Worm (Caenorhabditis elegans) whole organism, young adult: Measurements from ENCODE around the gene xpf-1.

ENCODE experiments used
- B0336.3 ChIP-seq: fragments of 200-800 bp; sonication (Bioruptor generic); IDR thresholded peaks from 2 replicates; pipeline ENCODE4 v1.3.6; 2022; ENCODE audit warnings: missing genetic modification characterization, missing compliant biosample characterization
- C17E4.6 ChIP-seq: fragments of 200-800 bp; sonication (Bioruptor generic); IDR thresholded peaks from 2 replicates; pipeline ENCODE4 v1.3.6; 2022; ENCODE audit warnings: missing genetic modification reagents, missing genetic modification characterization, missing compliant biosample characterization
- F10E7.11 ChIP-seq: sonication (generic microtip); optimal IDR thresholded peaks from 2 replicates; lab custom pipeline; 2017; ENCODE audit warnings: mild to moderate bottlenecking, missing genetic modification characterization, moderate library complexity, missing compliant biosample characterization
- F22D6.2 ChIP-seq: sonication (generic microtip); optimal IDR thresholded peaks from 2 replicates; lab custom pipeline; 2016; ENCODE audit warnings: mild to moderate bottlenecking, missing genetic modification characterization, missing compliant biosample characterization
- F33H1.4 ChIP-seq: fragments of 200-800 bp; sonication (Bioruptor generic); IDR thresholded peaks from 2 replicates; pipeline ENCODE4 v1.3.6; 2022; ENCODE audit warnings: missing genetic modification reagents, missing genetic modification characterization, missing compliant biosample characterization
- F52B5.7 ChIP-seq: sonication (generic microtip); optimal IDR thresholded peaks from 2 replicates; lab custom pipeline; 2016; ENCODE audit warnings: mild to moderate bottlenecking, missing genetic modification characterization, missing compliant biosample characterization
- F55B11.4 ChIP-seq: sonication (generic microtip); optimal IDR thresholded peaks from 2 replicates; lab custom pipeline; 2016; ENCODE audit warnings: missing compliant biosample characterization, missing genetic modification characterization, borderline replicate concordance; ENCODE audit not compliant: insufficient read depth
- F57C9.4 ChIP-seq: sonication (generic microtip); optimal IDR thresholded peaks from 2 replicates; lab custom pipeline; 2017; ENCODE audit warnings: mild to moderate bottlenecking, missing genetic modification characterization, missing compliant biosample characterization
- T26A5.8 ChIP-seq: sonication (generic microtip); optimal IDR thresholded peaks from 2 replicates; lab custom pipeline; 2016; ENCODE audit warnings: missing genetic modification characterization, missing compliant biosample characterization
- Y53F4B.3 ChIP-seq: fragments of 200-800 bp; sonication (Bioruptor generic); IDR thresholded peaks from 2 replicates; pipeline ENCODE4 v1.3.6; 2022; ENCODE audit warnings: missing genetic modification reagents, missing genetic modification characterization, missing compliant biosample characterization
- Y79H2A.3 ChIP-seq: fragments of 200-800 bp; sonication (Bioruptor generic); conservative IDR thresholded peaks from 2 replicates; pipeline ENCODE4 v1.3.6; 2022; ENCODE audit warnings: missing genetic modification reagents, missing genetic modification characterization, missing compliant biosample characterization
- athp-1 ChIP-seq: sonication (generic microtip); optimal IDR thresholded peaks from 2 replicates; lab custom pipeline; 2017; ENCODE audit warnings: mild to moderate bottlenecking, missing genetic modification characterization, missing compliant biosample characterization
- bed-1 ChIP-seq: fragments of 200-800 bp; sonication (Bioruptor generic); IDR thresholded peaks from 2 replicates; pipeline ENCODE4 v1.3.6; 2022; ENCODE audit warnings: missing genetic modification reagents, missing genetic modification characterization, missing compliant biosample characterization
- bed-2 ChIP-seq: fragments of 200-800 bp; sonication (Bioruptor generic); IDR thresholded peaks from 2 replicates; pipeline ENCODE4 v1.3.6; 2022; ENCODE audit warnings: missing genetic modification reagents, missing genetic modification characterization, missing compliant biosample characterization
- ceh-100 ChIP-seq: fragments of 200-800 bp; sonication (Bioruptor generic); IDR thresholded peaks from 2 replicates; pipeline ENCODE4 v1.3.6; 2022; ENCODE audit warnings: missing genetic modification reagents, missing genetic modification characterization, missing compliant biosample characterization
- ceh-27 ChIP-seq: fragments of 200-800 bp; sonication (Bioruptor generic); optimal IDR thresholded peaks from 2 replicates; lab custom pipeline; 2018; ENCODE audit warnings: mild to moderate bottlenecking, missing genetic modification characterization, moderate library complexity, missing compliant biosample characterization
- ceh-79 ChIP-seq: sonication (generic microtip); optimal IDR thresholded peaks from 2 replicates; lab custom pipeline; 2017; ENCODE audit warnings: mild to moderate bottlenecking, missing genetic modification characterization, missing compliant biosample characterization
- dox-1 ChIP-seq: fragments of 200-800 bp; sonication (Bioruptor generic); IDR thresholded peaks from 2 replicates; pipeline ENCODE4 v1.3.6; 2022; ENCODE audit warnings: missing genetic modification reagents, missing genetic modification characterization, missing compliant biosample characterization
- dpff-1 ChIP-seq: sonication (generic microtip); optimal IDR thresholded peaks from 2 replicates; lab custom pipeline; 2017; ENCODE audit warnings: mild to moderate bottlenecking, missing genetic modification characterization, missing compliant biosample characterization
- dpl-1 ChIP-seq: fragments of 150-350 bp; optimal IDR thresholded peaks from 2 replicates; lab custom pipeline; 2014; ENCODE audit warnings: missing biosample characterization, missing genetic modification reagents, missing genetic modification characterization
- efl-1 ChIP-seq: fragments of 150-350 bp; optimal IDR thresholded peaks from 2 replicates; lab custom pipeline; 2014; ENCODE audit warnings: missing biosample characterization, missing genetic modification reagents, missing genetic modification characterization
- ekl-4 ChIP-seq: fragments of 200-800 bp; sonication (Bioruptor generic); IDR thresholded peaks from 2 replicates; pipeline ENCODE4 v1.3.6; 2022; ENCODE audit warnings: missing genetic modification reagents, missing genetic modification characterization, missing compliant biosample characterization
- ets-4 ChIP-seq: fragments of 200-800 bp; sonication (Bioruptor generic); optimal IDR thresholded peaks from 2 replicates; lab custom pipeline; 2018; ENCODE audit warnings: mild to moderate bottlenecking, missing genetic modification characterization, missing compliant biosample characterization
- fkh-3 ChIP-seq: sonication (generic microtip); optimal IDR thresholded peaks from 2 replicates; lab custom pipeline; 2016; ENCODE audit warnings: mild to moderate bottlenecking, missing genetic modification characterization, missing compliant biosample characterization
- lag-1 ChIP-seq: fragments of 200-800 bp; sonication (Bioruptor generic); IDR thresholded peaks from 2 replicates; pipeline ENCODE4 v1.3.6; 2022; ENCODE audit warnings: missing genetic modification reagents, missing genetic modification characterization, missing compliant biosample characterization
- let-526 ChIP-seq: fragments of 200-800 bp; sonication (Bioruptor generic); IDR thresholded peaks from 2 replicates; pipeline ENCODE4 v1.3.6; 2022; ENCODE audit warnings: missing genetic modification reagents, missing genetic modification characterization, missing compliant biosample characterization
- lin-26 ChIP-seq: fragments of 200-800 bp; sonication (Bioruptor generic); IDR thresholded peaks from 2 replicates; pipeline ENCODE4 v1.3.6; 2022; ENCODE audit warnings: missing genetic modification reagents, missing genetic modification characterization, missing compliant biosample characterization
- lsy-27 ChIP-seq: sonication (generic microtip); optimal IDR thresholded peaks from 2 replicates; lab custom pipeline; 2017; ENCODE audit warnings: missing genetic modification characterization, mild to moderate bottlenecking, missing compliant biosample characterization, antibody characterized with exemption, missing genotype, borderline replicate concordance; ENCODE audit not compliant: insufficient read depth
- madf-10 ChIP-seq: sonication (generic microtip); optimal IDR thresholded peaks from 2 replicates; lab custom pipeline; 2016; ENCODE audit warnings: mild to moderate bottlenecking, missing genetic modification characterization, missing compliant biosample characterization
- madf-8 ChIP-seq: fragments of 200-800 bp; sonication (Bioruptor generic); conservative IDR thresholded peaks from 2 replicates; pipeline ENCODE4 v1.3.6; 2022; ENCODE audit warnings: missing genetic modification reagents, missing genetic modification characterization, missing compliant biosample characterization
- mcd-1 ChIP-seq: fragments of 200-800 bp; sonication (Bioruptor generic); IDR thresholded peaks from 2 replicates; pipeline ENCODE4 v1.3.6; 2022; ENCODE audit warnings: missing genetic modification reagents, missing genetic modification characterization, missing compliant biosample characterization
- mel-28 ChIP-seq: sonication (generic microtip); optimal IDR thresholded peaks from 2 replicates; lab custom pipeline; 2016; ENCODE audit warnings: borderline replicate concordance, mild to moderate bottlenecking, missing genetic modification characterization, missing compliant biosample characterization
- nfyb-1 ChIP-seq: fragments of 200-800 bp; sonication (Bioruptor generic); IDR thresholded peaks from 2 replicates; pipeline ENCODE4 v1.3.6; 2022; ENCODE audit warnings: missing genetic modification reagents, missing genetic modification characterization, missing compliant biosample characterization
- nhr-80 ChIP-seq: sonication (generic microtip); optimal IDR thresholded peaks from 2 replicates; lab custom pipeline; 2016; ENCODE audit warnings: missing genetic modification characterization, missing compliant biosample characterization
- nhr-90 ChIP-seq: sonication (generic microtip); optimal IDR thresholded peaks from 2 replicates; lab custom pipeline; 2016; ENCODE audit warnings: missing genotype, mild to moderate bottlenecking, missing genetic modification characterization, missing compliant biosample characterization
- pbrm-1 ChIP-seq: fragments of 200-800 bp; sonication (Bioruptor generic); IDR thresholded peaks from 2 replicates; pipeline ENCODE4 v1.3.6; 2022; ENCODE audit warnings: missing genetic modification reagents, missing genetic modification characterization, missing compliant biosample characterization
- rec-8 ChIP-seq, 2 experiments: sonication (generic microtip); optimal IDR thresholded peaks; 2 replicates each; lab custom pipeline; 2016; ENCODE audit warnings: mild to moderate bottlenecking in 2 of 2, missing genetic modification characterization in 2 of 2, missing genetic modification reagents in 2 of 2, missing genotype in 2 of 2, missing biosample characterization in 1 of 2, missing compliant biosample characterization in 1 of 2, moderate library complexity in 1 of 2
- repo-1 ChIP-seq: sonication (generic microtip); optimal IDR thresholded peaks from 2 replicates; lab custom pipeline; 2017; ENCODE audit warnings: mild to moderate bottlenecking, missing genetic modification characterization, missing compliant biosample characterization
- sdz-38 ChIP-seq: sonication (generic microtip); optimal IDR thresholded peaks from 2 replicates; lab custom pipeline; 2016; ENCODE audit warnings: missing genotype, missing genetic modification characterization, missing compliant biosample characterization
- snpc-1.3 ChIP-seq: sonication (generic microtip); optimal IDR thresholded peaks from 2 replicates; lab custom pipeline; 2017; ENCODE audit warnings: missing genetic modification characterization, mild to moderate bottlenecking, missing compliant biosample characterization, antibody characterized with exemption, moderate library complexity, missing genotype, missing genetic modification reagents; ENCODE audit not compliant: insufficient read depth
- somi-1 ChIP-seq: fragments of 200-800 bp; sonication (Bioruptor generic); optimal IDR thresholded peaks from 2 replicates; lab custom pipeline; 2018; ENCODE audit warnings: mild to moderate bottlenecking, missing genetic modification characterization, missing compliant biosample characterization
- tbx-9 ChIP-seq: sonication (generic microtip); optimal IDR thresholded peaks from 2 replicates; lab custom pipeline; 2016; ENCODE audit warnings: borderline replicate concordance, missing genetic modification characterization, inconsistent platforms, missing compliant biosample characterization
- tlf-1 ChIP-seq: fragments of 200-800 bp; sonication (Bioruptor generic); optimal IDR thresholded peaks from 2 replicates; lab custom pipeline; 2018; ENCODE audit warnings: mild to moderate bottlenecking, missing genetic modification characterization, missing compliant biosample characterization
- unc-130 ChIP-seq: sonication (generic microtip); optimal IDR thresholded peaks from 2 replicates; lab custom pipeline; 2016; ENCODE audit warnings: missing genetic modification reagents, missing genetic modification characterization, missing compliant biosample characterization
- zfh-2 ChIP-seq: fragments of 200-800 bp; sonication (Bioruptor generic); conservative IDR thresholded peaks from 2 replicates; pipeline ENCODE4 v1.3.6; 2022; ENCODE audit warnings: missing genetic modification reagents, missing genetic modification characterization, missing compliant biosample characterization
- ztf-18 ChIP-seq: sonication (generic microtip); optimal IDR thresholded peaks from 2 replicates; lab custom pipeline; 2016; ENCODE audit warnings: missing genotype, mild to moderate bottlenecking, missing genetic modification characterization, missing compliant biosample characterization
- ztf-22 ChIP-seq: fragments of 200-800 bp; sonication (Bioruptor generic); optimal IDR thresholded peaks from 2 replicates; lab custom pipeline; 2018; ENCODE audit warnings: mild to moderate bottlenecking, missing genetic modification characterization, moderate library complexity, missing compliant biosample characterization
- ztf-3 ChIP-seq: fragments of 200-800 bp; sonication (Bioruptor generic); optimal IDR thresholded peaks from 2 replicates; lab custom pipeline; 2018; ENCODE audit warnings: mild to moderate bottlenecking, missing genetic modification characterization, missing compliant biosample characterization

xpf-1 gene

DNA sequence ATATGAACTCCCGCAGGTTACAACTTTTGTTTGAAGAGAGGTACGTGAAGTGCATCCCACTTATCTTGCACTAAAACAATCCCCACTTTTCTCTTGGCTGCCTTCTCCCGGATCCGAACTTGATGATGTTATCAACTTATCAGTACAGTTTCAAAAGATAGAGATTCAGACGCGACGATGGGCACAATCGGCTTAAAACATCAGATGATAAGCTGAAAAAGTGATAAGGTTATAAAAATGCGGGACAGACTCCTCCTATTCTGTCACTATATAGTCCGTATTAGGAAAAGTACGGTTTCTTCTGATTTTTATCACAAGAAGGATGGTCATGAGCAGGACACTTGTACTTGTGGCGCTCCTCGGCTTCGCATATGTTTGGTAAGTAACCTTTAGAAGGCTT lies 43.2 kb downstream of the xpf-1 start, which contains the start of gene ctsa-1.2:
Gene ctsa-1.2 (plus strand): TSS at position 160 of the 400 bp plus-strand sequence.
- TF ChIP-seq ets-4 (GFP tag; lab: Kevin White, UChicago) = peak; percentile 1
- no peak for TF ChIP-seq pbrm-1 (GFP tag; lab: Robert Waterston, UW)
- no peak; the same call in 1 of the 2 replicates for TF ChIP-seq dox-1 (GFP tag; lab: Robert Waterston, UW)
- no peak for TF ChIP-seq mel-28
- TF ChIP-seq nhr-80 (tag; lab: Kevin White, UChicago) = peak; percentile 68
- TF ChIP-seq F57C9.4 = no peak
- TF ChIP-seq ceh-27 (GFP tag; lab: Kevin White, UChicago) = no peak
- no peak for TF ChIP-seq bed-1 (GFP tag; lab: Robert Waterston, UW)
- TF ChIP-seq lin-26 (GFP tag; lab: Robert Waterston, UW) = no peak

DNA sequence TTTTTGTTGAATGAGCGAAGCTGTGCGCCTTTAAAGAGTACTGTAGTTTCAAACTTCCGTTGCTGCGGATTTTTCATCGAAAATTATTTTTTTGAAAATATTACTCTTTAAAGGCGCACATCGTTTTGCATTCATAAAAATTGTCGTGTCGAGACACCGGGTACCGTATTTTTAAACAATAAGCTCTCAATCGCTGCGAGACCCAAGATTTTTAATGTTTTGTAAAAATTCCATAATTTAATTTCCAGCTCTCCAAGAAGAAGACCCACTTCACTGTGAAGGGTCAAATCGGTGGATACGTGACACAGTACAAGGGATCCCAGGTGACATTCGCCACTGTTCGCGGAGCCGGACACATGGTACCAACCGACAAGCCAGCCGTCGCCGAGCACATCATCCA lies 46.3 kb downstream of the xpf-1 start:
- TF ChIP-seq efl-1 (GFP tag; lab: Kevin White, UChicago) (no peak), C17E4.6 (GFP tag; lab: Robert Waterston, UW) (0 out of 2 replicates have a peak, but pooled peaks have one; percentile 15), repo-1 (tag; lab: Kevin White, UChicago) (peak; percentile 11), zfh-2 (0 out of 2 replicates have a peak, but pooled peaks have one; percentile 23), sdz-38 (no peak), T26A5.8 (tag; lab: Kevin White, UChicago) (no peak), somi-1 (no peak), Y79H2A.3 (GFP tag; lab: Robert Waterston, UW) (no peak), ceh-100 (GFP tag; lab: Robert Waterston, UW) (no peak), mcd-1 (GFP tag; lab: Robert Waterston, UW) (0 out of 2 replicates have a peak, but pooled peaks have one; percentile 7), lsy-27 (tag; lab: Kevin White, UChicago) (no peak), nhr-90 (no peak), tbx-9 (no peak), dpl-1 (GFP tag; lab: Kevin White, UChicago) (no peak), Y53F4B.3 (no peak), madf-8 (GFP tag; lab: Robert Waterston, UW) (no peak), lag-1 (GFP tag; lab: Robert Waterston, UW) (no peak), let-526 (GFP tag; lab: Robert Waterston, UW) (no peak), ceh-79 (tag; lab: Kevin White, UChicago) (peak; percentile 33), madf-10 (no peak), tlf-1 (no peak), unc-130 (no peak), fkh-3 (tag; lab: Kevin White, UChicago) (no peak), B0336.3 (no peak), F33H1.4 (GFP tag; lab: Robert Waterston, UW) (no peak), rec-8 (tag; optimal IDR thresholded peaks at IDR 0.05; lab: Kevin White, UChicago) (peak in 1 of 2 experiments; percentile 26), dpff-1 (tag; lab: Kevin White, UChicago) (no peak), snpc-1.3 (tag; lab: Kevin White, UChicago) (no peak), ekl-4 (0 out of 2 replicates have a peak, but pooled peaks have one; percentile 7), ceh-27 (GFP tag; lab: Kevin White, UChicago) (no peak), ztf-18 (tag; lab: Kevin White, UChicago) (no peak), bed-2 (no peak), F52B5.7 (no peak), athp-1 (tag; lab: Kevin White, UChicago) (no peak), ztf-3 (GFP tag; lab: Kevin White, UChicago) (no peak), F55B11.4 (no peak), nfyb-1 (GFP tag; lab: Robert Waterston, UW) (no peak), ztf-22 (GFP tag; lab: Kevin White, UChicago) (no peak), F10E7.11 (tag; lab: Kevin White, UChicago) (no peak), F22D6.2 (tag; lab: Kevin White, UChicago) (no peak)
